Worm (Caenorhabditis elegans): Measurements from ENCODE around the gene fbxa-118.

DNA sequence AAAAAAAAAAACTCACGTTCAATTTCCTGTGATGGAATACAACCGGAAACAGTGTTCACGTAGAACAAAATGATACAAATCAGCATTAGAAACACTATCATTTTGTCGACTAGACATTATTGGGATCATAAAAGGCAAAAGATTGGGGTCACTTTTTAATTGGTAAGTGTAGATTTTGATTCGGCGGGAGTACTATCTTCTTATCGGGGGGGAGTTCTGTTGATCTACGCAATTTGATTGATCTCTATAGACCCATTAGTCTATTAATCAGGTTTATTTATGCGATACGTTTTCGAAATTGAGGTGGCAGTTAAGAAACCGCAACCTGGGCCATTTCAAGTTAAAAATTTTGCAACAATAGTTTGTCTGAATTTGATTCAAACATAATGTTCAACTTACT, 23.9 kb upstream of the fbxa-118 start, which contains the start of gene Y116F11B.2:
- TF ChIP-seq T22C8.4 (GFP tag; IDR thresholded peaks at IDR 0.05): no peak
- TF ChIP-seq flt-1 (GFP tag; IDR thresholded peaks at IDR 0.05): no peak
- no peak for TF ChIP-seq cog-1 (tag; optimal IDR thresholded peaks at IDR 0.05)
- no peak for TF ChIP-seq med-1 (GFP tag; optimal IDR thresholded peaks at IDR 0.05; ENCODE audit: insufficient read depth)
- no peak for TF ChIP-seq klf-2 (GFP tag; conservative IDR thresholded peaks at IDR 0.05)
- no peak for TF ChIP-seq ztf-23 (GFP tag; IDR thresholded peaks at IDR 0.05)
- TF ChIP-seq ref-1 (GFP tag; conservative IDR thresholded peaks at IDR 0.05): no peak
- TF ChIP-seq tab-1 (GFP tag; IDR thresholded peaks at IDR 0.05): no peak
- TF ChIP-seq ztf-29 (GFP tag; IDR thresholded peaks at IDR 0.05): no peak

All from whole organism, midembryonic.